Fruit fly (Drosophila melanogaster) whole organism, embryonic: Measurements from ENCODE around the gene Nf1.

Source experiments
- Antp ChIP-seq: fragments of 200-800 bp; sonication (Bioruptor generic); optimal IDR thresholded peaks from 3 replicates; lab custom pipeline; 2016; ENCODE audit warnings: missing biosample characterization, missing genetic modification characterization
- C15 ChIP-seq: fragments of 200-800 bp; sonication (Bioruptor generic); IDR thresholded peaks from 3 replicates; pipeline ENCODE4 v1.3.6; 2022; ENCODE audit warnings: missing biosample characterization, missing genetic modification characterization
- CG10431 ChIP-seq: fragments of 200-800 bp; sonication (Bioruptor generic); optimal IDR thresholded peaks from 3 replicates; lab custom pipeline; 2018; ENCODE audit warnings: missing biosample characterization, mild to moderate bottlenecking, missing genetic modification characterization
- CG10565 ChIP-seq: fragments of 200-800 bp; sonication (Bioruptor generic); optimal IDR thresholded peaks from 3 replicates; lab custom pipeline; 2016; ENCODE audit warnings: missing biosample characterization, mild to moderate bottlenecking, missing genetic modification characterization
- CG11085 ChIP-seq: fragments of 200-800 bp; sonication (Bioruptor generic); IDR thresholded peaks from 2 replicates; pipeline ENCODE4 v1.3.6; 2022; ENCODE audit warnings: missing biosample characterization, missing genetic modification characterization
- CG11247 ChIP-seq: fragments of 200-800 bp; sonication (Bioruptor generic); IDR thresholded peaks from 2 replicates; pipeline ENCODE4 v1.3.6; 2022; ENCODE audit warnings: missing biosample characterization, missing genetic modification characterization
- CG12104 ChIP-seq: fragments of 200-800 bp; sonication (Bioruptor generic); optimal IDR thresholded peaks from 3 replicates; lab custom pipeline; 2016; ENCODE audit warnings: missing biosample characterization, missing genetic modification characterization
- CG12299 ChIP-seq: fragments of 200-800 bp; sonication (Bioruptor generic); optimal IDR thresholded peaks from 2 replicates; lab custom pipeline; 2018; ENCODE audit warnings: missing biosample characterization, mild to moderate bottlenecking, missing genetic modification characterization
- CG14667 ChIP-seq: fragments of 200-800 bp; sonication (Bioruptor generic); IDR thresholded peaks from 2 replicates; pipeline ENCODE4 v1.3.6; 2022; ENCODE audit warnings: missing biosample characterization, missing genetic modification characterization
- CG15514 ChIP-seq: fragments of 200-800 bp; sonication (Bioruptor generic); optimal IDR thresholded peaks from 3 replicates; lab custom pipeline; 2017; ENCODE audit warnings: missing biosample characterization, missing genetic modification characterization, mild to moderate bottlenecking, moderate library complexity, missing genetic modification reagents
- CG15696 ChIP-seq: fragments of 200-800 bp; sonication (Bioruptor generic); optimal IDR thresholded peaks from 2 replicates; lab custom pipeline; 2019; ENCODE audit warnings: missing biosample characterization, mild to moderate bottlenecking, missing genetic modification characterization, moderate library complexity
- CG16815 ChIP-seq: fragments of 200-800 bp; sonication (Bioruptor generic); optimal IDR thresholded peaks from 3 replicates; lab custom pipeline; 2017; ENCODE audit warnings: missing biosample characterization, mild to moderate bottlenecking, missing genetic modification characterization
- CG17328 ChIP-seq: fragments of 200-800 bp; sonication (Bioruptor generic); IDR thresholded peaks from 2 replicates; pipeline ENCODE4 v1.3.6; 2022; ENCODE audit warnings: missing biosample characterization, missing genetic modification characterization
- CG17612 ChIP-seq: fragments of 200-800 bp; sonication (Bioruptor generic); IDR thresholded peaks from 2 replicates; pipeline ENCODE4 v1.3.6; 2022; ENCODE audit warnings: missing biosample characterization, missing genetic modification characterization
- CG18476 ChIP-seq: fragments of 200-800 bp; sonication (Bioruptor generic); optimal IDR thresholded peaks from 2 replicates; lab custom pipeline; 2016; ENCODE audit warnings: missing biosample characterization, mild to moderate bottlenecking, missing genetic modification characterization
- CG18619 ChIP-seq: fragments of 200-800 bp; sonication (Bioruptor generic); optimal IDR thresholded peaks from 3 replicates; lab custom pipeline; 2017; ENCODE audit warnings: missing biosample characterization, mild to moderate bottlenecking, missing genetic modification characterization
- CG2129 ChIP-seq: fragments of 200-800 bp; sonication (Bioruptor generic); IDR thresholded peaks from 2 replicates; pipeline ENCODE4 v1.3.6; 2022; ENCODE audit warnings: missing biosample characterization, missing genetic modification characterization; ENCODE audit not compliant: partially characterized antibody
- CG3065 ChIP-seq: fragments of 200-800 bp; sonication (Bioruptor generic); optimal IDR thresholded peaks from 2 replicates; lab custom pipeline; 2016; ENCODE audit warnings: missing biosample characterization, missing genetic modification characterization
- CG32532 ChIP-seq: fragments of 200-800 bp; sonication (Bioruptor generic); IDR thresholded peaks from 2 replicates; pipeline ENCODE4 v1.3.6; 2022; ENCODE audit warnings: missing biosample characterization, missing genetic modification characterization
- CG34376 ChIP-seq: fragments of 200-800 bp; sonication (Bioruptor generic); optimal IDR thresholded peaks from 2 replicates; lab custom pipeline; 2018; ENCODE audit warnings: missing biosample characterization, mild to moderate bottlenecking, missing genetic modification characterization
- CG4328 ChIP-seq: fragments of 200-800 bp; sonication (Bioruptor generic); optimal IDR thresholded peaks from 3 replicates; lab custom pipeline; 2017; ENCODE audit warnings: missing biosample characterization, missing genetic modification reagents, missing genetic modification characterization
- CG6175 ChIP-seq: fragments of 200-800 bp; sonication (Bioruptor generic); IDR thresholded peaks from 3 replicates; pipeline ENCODE4 v1.3.6; 2022; ENCODE audit warnings: missing biosample characterization, missing genetic modification characterization
- CG6813 ChIP-seq: fragments of 200-800 bp; sonication (Bioruptor generic); optimal IDR thresholded peaks from 2 replicates; lab custom pipeline; 2017; ENCODE audit warnings: missing biosample characterization, missing genetic modification characterization, mild to moderate bottlenecking, moderate library complexity, missing genetic modification reagents
- CG6854 ChIP-seq: fragments of 200-800 bp; sonication (Bioruptor generic); optimal IDR thresholded peaks from 3 replicates; lab custom pipeline; 2017; ENCODE audit warnings: missing biosample characterization, mild to moderate bottlenecking, missing genetic modification characterization
- CG9215 ChIP-seq: fragments of 200-800 bp; sonication (Bioruptor generic); IDR thresholded peaks from 2 replicates; pipeline ENCODE4 v1.3.6; 2022; ENCODE audit warnings: missing biosample characterization, missing genetic modification characterization
- Deaf1 ChIP-seq: fragments of 200-800 bp; optimal IDR thresholded peaks from 3 replicates; lab custom pipeline; 2019; ENCODE audit warnings: missing biosample characterization, mild to moderate bottlenecking, missing genetic modification characterization, moderate library complexity
- E2f1 ChIP-seq: fragments of 200-800 bp; sonication (Bioruptor generic); IDR thresholded peaks from 2 replicates; pipeline ENCODE4 v1.3.6; 2022; ENCODE audit warnings: missing biosample characterization, missing genetic modification characterization
- Elba2 ChIP-seq: fragments of 200-800 bp; sonication (Bioruptor generic); optimal IDR thresholded peaks from 3 replicates; lab custom pipeline; 2016; ENCODE audit warnings: missing biosample characterization, missing genetic modification characterization
- Lpt ChIP-seq: fragments of >200 bp; optimal IDR thresholded peaks from 2 replicates; lab custom pipeline; 2018; ENCODE audit warnings: missing biosample characterization, missing genetic modification characterization
- Neu2 ChIP-seq: fragments of 200-800 bp; sonication (Bioruptor generic); optimal IDR thresholded peaks from 3 replicates; lab custom pipeline; 2016; ENCODE audit warnings: missing biosample characterization, missing genetic modification characterization, borderline replicate concordance
- Scr ChIP-seq: fragments of 200-800 bp; sonication (Bioruptor generic); IDR thresholded peaks from 2 replicates; pipeline ENCODE4 v1.3.6; 2022; ENCODE audit warnings: missing biosample characterization, missing genetic modification characterization; ENCODE audit not compliant: partially characterized antibody
- Sox102F ChIP-seq: fragments of 200-800 bp; sonication (Bioruptor generic); optimal IDR thresholded peaks from 2 replicates; lab custom pipeline; 2018; ENCODE audit warnings: missing biosample characterization, mild to moderate bottlenecking, missing genetic modification characterization, moderate library complexity
- caup ChIP-seq: fragments of 200-800 bp; sonication (Bioruptor generic); optimal IDR thresholded peaks from 3 replicates; lab custom pipeline; 2017; ENCODE audit warnings: missing biosample characterization, mild to moderate bottlenecking, missing genetic modification characterization, moderate library complexity; ENCODE audit not compliant: severe bottlenecking
- esg ChIP-seq: fragments of 200-800 bp; sonication (Bioruptor generic); conservative IDR thresholded peaks from 2 replicates; pipeline ENCODE4 v1.3.6; 2022; ENCODE audit warnings: missing biosample characterization, missing genetic modification characterization
- ind ChIP-seq: fragments of 200-800 bp; sonication (Bioruptor generic); optimal IDR thresholded peaks from 3 replicates; lab custom pipeline; 2016; ENCODE audit warnings: missing biosample characterization, missing genetic modification characterization
- inv ChIP-seq: fragments of 200-800 bp; sonication (Bioruptor generic); IDR thresholded peaks from 2 replicates; pipeline ENCODE4 v1.3.6; 2022; ENCODE audit warnings: missing biosample characterization, missing genetic modification characterization; ENCODE audit not compliant: partially characterized antibody
- jing ChIP-seq: fragments of 200-800 bp; sonication (Bioruptor generic); optimal IDR thresholded peaks from 2 replicates; lab custom pipeline; 2018; ENCODE audit warnings: missing biosample characterization, mild to moderate bottlenecking, missing genetic modification characterization
- klu ChIP-seq: fragments of 200-800 bp; sonication (Bioruptor generic); IDR thresholded peaks from 2 replicates; pipeline ENCODE4 v1.3.6; 2022; ENCODE audit warnings: missing biosample characterization, missing genetic modification characterization
- lola ChIP-seq, 3 experiments: fragments of >200 bp in 2 of 3; fragments of 200-800 bp in 1 of 3; sonication (Bioruptor generic) in 1 of 3; optimal IDR thresholded peaks; 2 replicates each; lab custom pipeline; 2017 to 2019; ENCODE audit warnings: missing biosample characterization in 3 of 3, missing genetic modification characterization in 3 of 3, mild to moderate bottlenecking in 1 of 3, moderate library complexity in 1 of 3
- maf-S ChIP-seq: fragments of 200-800 bp; sonication (Bioruptor generic); optimal IDR thresholded peaks from 2 replicates; lab custom pipeline; 2016; ENCODE audit warnings: missing biosample characterization, missing genetic modification characterization
- nom ChIP-seq: fragments of 200-800 bp; sonication (Bioruptor generic); optimal IDR thresholded peaks from 2 replicates; lab custom pipeline; 2017; ENCODE audit warnings: missing biosample characterization, missing genetic modification characterization, mild to moderate bottlenecking, moderate library complexity, missing genetic modification reagents
- p53 ChIP-seq: fragments of 200-800 bp; sonication (Bioruptor generic); optimal IDR thresholded peaks from 2 replicates; lab custom pipeline; 2016; ENCODE audit warnings: missing biosample characterization, missing genetic modification characterization
- prd ChIP-seq, 3 experiments: fragments of >200 bp in 2 of 3; fragments of 200-800 bp in 1 of 3; sonication (Bioruptor generic) in 1 of 3; optimal IDR thresholded peaks in 2 of 3; IDR thresholded peaks in 1 of 3; 2 replicates in 2 of 3; 3 replicates in 1 of 3; pipeline versions ENCODE4 v1.3.6 to Lab custom; 2017 to 2022; ENCODE audit warnings: missing biosample characterization in 1 of 3, missing genetic modification characterization in 1 of 3
- repo ChIP-seq: fragments of 200-800 bp; sonication (Bioruptor generic); optimal IDR thresholded peaks from 2 replicates; lab custom pipeline; 2016; ENCODE audit warnings: missing biosample characterization, missing genetic modification characterization
- schlank ChIP-seq: fragments of 200-800 bp; sonication (Bioruptor generic); optimal IDR thresholded peaks from 2 replicates; lab custom pipeline; 2018; ENCODE audit warnings: missing biosample characterization, mild to moderate bottlenecking, missing genetic modification characterization
- scrt ChIP-seq: fragments of 200-800 bp; sonication (Bioruptor generic); optimal IDR thresholded peaks from 2 replicates; lab custom pipeline; 2018; ENCODE audit warnings: missing biosample characterization, mild to moderate bottlenecking, missing genetic modification characterization, moderate library complexity
- slp2 ChIP-seq: fragments of 200-800 bp; sonication (Bioruptor generic); optimal IDR thresholded peaks from 2 replicates; lab custom pipeline; 2016; ENCODE audit warnings: missing biosample characterization, missing genetic modification characterization
- wor ChIP-seq: fragments of 200-800 bp; sonication (Bioruptor generic); IDR thresholded peaks from 2 replicates; pipeline ENCODE4 v1.3.6; 2022; ENCODE audit warnings: missing biosample characterization, missing genetic modification characterization

Nf1 gene

dm6 chr3R:25996197-25997005 lies 13.6 kb downstream of the Nf1 start, which contains the start of gene CG43116 (continued):
- no peak for TF ChIP-seq scrt (GFP tag; lab: Kevin White, UChicago)
- no peak for TF ChIP-seq CG10431 (GFP tag; lab: Kevin White, UChicago)
- TF ChIP-seq slp2 (GFP tag; lab: Kevin White, UChicago) = peak; percentile 66
- TF ChIP-seq E2f1 (GFP tag; lab: Robert Waterston, UW) = peak; percentile 78
- no peak for TF ChIP-seq C15
- TF ChIP-seq CG2129 (GFP tag; lab: Robert Waterston, UW) = no peak
- peak; percentile 99 for TF ChIP-seq CG15696
- TF ChIP-seq esg (GFP tag; lab: Robert Waterston, UW) = peak; percentile 68
- no peak for TF ChIP-seq inv (GFP tag; lab: Robert Waterston, UW)
- no peak for TF ChIP-seq CG6854 (GFP tag; lab: Kevin White, UChicago)
- peak; percentile 72 for TF ChIP-seq wor (GFP tag; lab: Robert Waterston, UW)
- TF ChIP-seq Elba2 (GFP tag; lab: Kevin White, UChicago) = peak; percentile 75
- TF ChIP-seq CG9215 (GFP tag; lab: Robert Waterston, UW) = peak; percentile 65
- peak; percentile 76 for TF ChIP-seq CG6813 (GFP tag; lab: Kevin White, UChicago)
- no peak for TF ChIP-seq CG34376 (GFP tag; lab: Kevin White, UChicago)
- peak; percentile 78 for TF ChIP-seq CG14667 (GFP tag; lab: Robert Waterston, UW)
- no peak for TF ChIP-seq caup (GFP tag; lab: Kevin White, UChicago)
- TF ChIP-seq CG6175 = no peak
- peak; percentile 63; the same call in 1 of the 2 replicates for TF ChIP-seq klu (GFP tag; lab: Robert Waterston, UW)
- peak; percentile 76 for TF ChIP-seq CG18476
- peak; percentile 68 for TF ChIP-seq CG18619
- TF ChIP-seq Neu2 = peak; percentile 8
- peak; percentile 87 for TF ChIP-seq jing (GFP tag; lab: Kevin White, UChicago)
- no peak for TF ChIP-seq ind (GFP tag; lab: Kevin White, UChicago)
- peak; percentile 93 for TF ChIP-seq CG17328
- TF ChIP-seq CG32532 (GFP tag; lab: Robert Waterston, UW) = no peak
- TF ChIP-seq schlank = no peak
- TF ChIP-seq Scr = no peak
- TF ChIP-seq prd (optimal IDR thresholded peaks at IDR 0.05; lab: Kevin White, UChicago) = no peak
- peak; percentile 92 for TF ChIP-seq prd (GFP tag; IDR thresholded peaks at IDR 0.05; lab: Robert Waterston, UW)
- TF ChIP-seq lola (GFP tag; optimal IDR thresholded peaks at IDR 0.05; lab: Kevin White, UChicago) = peak in 1 of 3 experiments; percentile 98
- TF ChIP-seq CG12104 = peak; percentile 61
- peak; percentile 94 for TF ChIP-seq CG16815 (GFP tag; lab: Kevin White, UChicago)
- TF ChIP-seq Sox102F (GFP tag; lab: Kevin White, UChicago) = peak; percentile 90
- peak; percentile 65 for TF ChIP-seq CG12299 (tag; lab: Kevin White, UChicago)
- TF ChIP-seq CG11085 = peak; percentile 55; the same call in 1 of the 2 replicates
- TF ChIP-seq CG15514 (GFP tag; lab: Kevin White, UChicago) = no peak
- peak; percentile 32 for TF ChIP-seq CG4328 (GFP tag; lab: Kevin White, UChicago)
- TF ChIP-seq Lpt (GFP tag; lab: Kevin White, UChicago) = no peak
- peak; percentile 40 for TF ChIP-seq maf-S (GFP tag; lab: Kevin White, UChicago)
- TF ChIP-seq Antp (GFP tag; lab: Kevin White, UChicago) = no peak
- no peak for TF ChIP-seq p53
- TF ChIP-seq CG17612 (GFP tag; lab: Robert Waterston, UW) = no peak
- no peak for TF ChIP-seq Deaf1 (tag; lab: Kevin White, UChicago)
- TF ChIP-seq CG11247 = peak; percentile 40
- peak; percentile 84 for TF ChIP-seq CG3065 (GFP tag; lab: Kevin White, UChicago)
- TF ChIP-seq repo (GFP tag; lab: Kevin White, UChicago) = no peak
- TF ChIP-seq nom (GFP tag; lab: Kevin White, UChicago) = peak; percentile 94
- TF ChIP-seq CG10565 = peak; percentile 0
